Fruit fly (Drosophila melanogaster) S2 (cell line): ENCODE measurements around the gene CG31709.

ENCODE experiments used
- CG8478 ChIP-seq: fragments of >200 bp; optimal IDR thresholded peaks from 2 replicates; lab custom pipeline; 2018
- CTCF ChIP-seq, 2 experiments: fragments of >200 bp; optimal IDR thresholded peaks; 2 replicates each; lab custom pipeline; 2018

dm6 chr2L:9625185-9625584 is 45.7 kb upstream of the CG31709 start, which contains the start of gene CG31882:
- TF ChIP-seq CTCF (optimal IDR thresholded peaks at IDR 0.05; lab: Kevin White, UChicago), result no peak
- TF ChIP-seq CG8478 (lab: Kevin White, UChicago), result no peak
